Worm (Caenorhabditis elegans) whole organism, mixed stage, embryonic: ENCODE results near the gene C44C10.9.

Experiments used
- M03D4.4 ChIP-seq: sonication (generic microtip); optimal IDR thresholded peaks from 2 replicates; lab custom pipeline; 2017; ENCODE audit warnings: mild to moderate bottlenecking, missing genetic modification characterization, missing compliant biosample characterization
- bed-3 ChIP-seq: fragments of 200-800 bp; sonication (Bioruptor generic); optimal IDR thresholded peaks from 3 replicates; lab custom pipeline; 2018; ENCODE audit warnings: mild to moderate bottlenecking, missing genetic modification characterization, moderate library complexity, missing compliant biosample characterization
- blmp-1 ChIP-seq: fragments of 150-350 bp; optimal IDR thresholded peaks from 2 replicates; lab custom pipeline; 2014; ENCODE audit warnings: missing biosample characterization, missing genetic modification characterization
- ceh-39 ChIP-seq: fragments of 150-350 bp; optimal IDR thresholded peaks from 2 replicates; lab custom pipeline; 2014; ENCODE audit warnings: missing biosample characterization, missing genetic modification characterization
- ceh-43 ChIP-seq: fragments of 200-800 bp; sonication (Bioruptor generic); optimal IDR thresholded peaks from 2 replicates; lab custom pipeline; 2018; ENCODE audit warnings: mild to moderate bottlenecking, missing genetic modification characterization, moderate library complexity, missing compliant biosample characterization
- ceh-83 ChIP-seq: fragments of 200-800 bp; sonication (Bioruptor generic); optimal IDR thresholded peaks from 2 replicates; lab custom pipeline; 2018; ENCODE audit warnings: mild to moderate bottlenecking, missing genetic modification characterization, missing compliant biosample characterization
- ces-1 ChIP-seq: fragments of 150-350 bp; optimal IDR thresholded peaks from 2 replicates; lab custom pipeline; 2014; ENCODE audit warnings: missing biosample characterization, missing genetic modification reagents, missing genetic modification characterization
- cnd-1 ChIP-seq: fragments of 200-800 bp; sonication (Bioruptor generic); optimal IDR thresholded peaks from 2 replicates; lab custom pipeline; 2018; ENCODE audit warnings: mild to moderate bottlenecking, missing genetic modification characterization, missing compliant biosample characterization
- drap-1 ChIP-seq: fragments of 200-800 bp; sonication (Bioruptor generic); optimal IDR thresholded peaks from 3 replicates; lab custom pipeline; 2018; ENCODE audit warnings: mild to moderate bottlenecking, missing genetic modification characterization, missing compliant biosample characterization
- elt-1 ChIP-seq: sonication (generic microtip); optimal IDR thresholded peaks from 2 replicates; lab custom pipeline; 2017; ENCODE audit warnings: missing genetic modification characterization, mild to moderate bottlenecking, missing compliant biosample characterization, antibody characterized with exemption, moderate library complexity, borderline replicate concordance; ENCODE audit not compliant: insufficient read depth
- elt-3 ChIP-seq: fragments of 150-350 bp; optimal IDR thresholded peaks from 2 replicates; lab custom pipeline; 2014; ENCODE audit warnings: missing biosample characterization, missing genetic modification characterization
- flh-1 ChIP-seq: fragments of 200-800 bp; sonication (Bioruptor generic); optimal IDR thresholded peaks from 2 replicates; lab custom pipeline; 2018; ENCODE audit warnings: mild to moderate bottlenecking, missing genetic modification characterization, moderate library complexity, missing compliant biosample characterization
- ham-2 ChIP-seq: fragments of 200-800 bp; sonication (Bioruptor generic); optimal IDR thresholded peaks from 2 replicates; lab custom pipeline; 2018; ENCODE audit warnings: mild to moderate bottlenecking, missing genetic modification characterization, missing compliant biosample characterization
- hlh-1 ChIP-seq: fragments of 150-350 bp; optimal IDR thresholded peaks from 2 replicates; lab custom pipeline; 2014; ENCODE audit warnings: missing biosample characterization, missing genetic modification reagents, missing genetic modification characterization
- lin-13 ChIP-seq: fragments of 150-350 bp; optimal IDR thresholded peaks from 2 replicates; lab custom pipeline; 2014; ENCODE audit warnings: missing biosample characterization, missing genetic modification characterization
- lin-32 ChIP-seq: fragments of 200-800 bp; sonication (Bioruptor generic); optimal IDR thresholded peaks from 2 replicates; lab custom pipeline; 2018; ENCODE audit warnings: mild to moderate bottlenecking, missing genetic modification characterization, missing compliant biosample characterization
- lsy-2 ChIP-seq: fragments of 150-350 bp; optimal IDR thresholded peaks from 2 replicates; lab custom pipeline; 2014; ENCODE audit warnings: missing biosample characterization, missing genetic modification characterization
- mab-5 ChIP-seq: fragments of 150-350 bp; optimal IDR thresholded peaks from 2 replicates; lab custom pipeline; 2014; ENCODE audit warnings: missing biosample characterization, missing genetic modification characterization
- mep-1 ChIP-seq: fragments of 150-350 bp; optimal IDR thresholded peaks from 2 replicates; lab custom pipeline; 2017; ENCODE audit warnings: missing biosample characterization, missing genetic modification reagents, missing genetic modification characterization, inconsistent platforms
- mls-2 ChIP-seq: sonication (generic microtip); optimal IDR thresholded peaks from 2 replicates; lab custom pipeline; 2016; ENCODE audit warnings: mild to moderate bottlenecking, missing genetic modification characterization, moderate library complexity, missing compliant biosample characterization
- nhr-12 ChIP-seq: fragments of 150-350 bp; optimal IDR thresholded peaks from 2 replicates; lab custom pipeline; 2014; ENCODE audit warnings: missing biosample characterization, missing genetic modification characterization
- nhr-2 ChIP-seq: fragments of 150-350 bp; optimal IDR thresholded peaks from 2 replicates; lab custom pipeline; 2014; ENCODE audit warnings: missing biosample characterization, missing genetic modification characterization
- nhr-237 ChIP-seq: fragments of 150-350 bp; optimal IDR thresholded peaks from 2 replicates; lab custom pipeline; 2014; ENCODE audit warnings: missing biosample characterization, missing genetic modification characterization
- nhr-28 ChIP-seq: fragments of 150-350 bp; optimal IDR thresholded peaks from 2 replicates; lab custom pipeline; 2014; ENCODE audit warnings: missing biosample characterization, missing genetic modification characterization
- nhr-76 ChIP-seq: sonication (generic microtip); optimal IDR thresholded peaks from 2 replicates; lab custom pipeline; 2017; ENCODE audit warnings: missing biosample characterization, missing genetic modification characterization
- pha-4 ChIP-seq: fragments of 150-350 bp; optimal IDR thresholded peaks from 2 replicates; lab custom pipeline; 2018; ENCODE audit warnings: missing biosample characterization, missing genetic modification reagents, missing genetic modification characterization
- sem-2 ChIP-seq: fragments of 200-800 bp; sonication (Bioruptor generic); optimal IDR thresholded peaks from 2 replicates; lab custom pipeline; 2018; ENCODE audit warnings: mild to moderate bottlenecking, missing genetic modification characterization, missing compliant biosample characterization
- snpc-4 ChIP-seq: fragments of 150-350 bp; optimal IDR thresholded peaks from 2 replicates; lab custom pipeline; 2014; ENCODE audit warnings: missing biosample characterization, missing genetic modification characterization
- sptf-1 ChIP-seq: sonication (generic microtip); optimal IDR thresholded peaks from 2 replicates; lab custom pipeline; 2017; ENCODE audit warnings: mild to moderate bottlenecking, missing genetic modification characterization, moderate library complexity, missing compliant biosample characterization
- tbx-8 ChIP-seq: fragments of 200-800 bp; sonication (Bioruptor generic); optimal IDR thresholded peaks from 2 replicates; lab custom pipeline; 2018; ENCODE audit warnings: mild to moderate bottlenecking, missing genetic modification characterization, moderate library complexity, missing compliant biosample characterization
- unc-120 ChIP-seq: sonication (generic microtip); optimal IDR thresholded peaks from 2 replicates; lab custom pipeline; 2017; ENCODE audit warnings: missing genetic modification characterization, missing compliant biosample characterization; ENCODE audit not compliant: poor library complexity, severe bottlenecking
- unc-62 ChIP-seq: fragments of 150-350 bp; optimal IDR thresholded peaks from 2 replicates; lab custom pipeline; 2014; ENCODE audit warnings: missing biosample characterization, missing genetic modification reagents, missing genetic modification characterization
- zip-8 ChIP-seq: fragments of 150-350 bp; optimal IDR thresholded peaks from 2 replicates; lab custom pipeline; 2014; ENCODE audit warnings: missing biosample characterization, missing genetic modification characterization
- ztf-11 ChIP-seq: fragments of 150-350 bp; optimal IDR thresholded peaks from 2 replicates; lab custom pipeline; 2014; ENCODE audit warnings: missing biosample characterization, missing genetic modification characterization

C44C10.9 gene

ce11 chrX:11696696-11697095, 19.6 kb downstream of the C44C10.9 start, which contains the start of gene C44C10.12:
TSS of gene C44C10.12 (plus strand) at chrX:11696996.
- TF ChIP-seq mep-1 (tag; lab: Kevin White, UChicago) (no peak), nhr-237 (tag; lab: Kevin White, UChicago) (no peak)

ce11 chrX:11693092-11693491, 23.2 kb downstream of the C44C10.9 start, which contains the start of gene smcl-1:
TSS of gene smcl-1 (plus strand) at chrX:11693464.
- peak; percentile 5 for TF ChIP-seq nhr-2 (tag; lab: Kevin White, UChicago)
- TF ChIP-seq pha-4: no peak
- peak; percentile 34 for TF ChIP-seq mep-1 (tag; lab: Kevin White, UChicago)
- peak; percentile 34 for TF ChIP-seq hlh-1 (tag; lab: Kevin White, UChicago)

DNA sequence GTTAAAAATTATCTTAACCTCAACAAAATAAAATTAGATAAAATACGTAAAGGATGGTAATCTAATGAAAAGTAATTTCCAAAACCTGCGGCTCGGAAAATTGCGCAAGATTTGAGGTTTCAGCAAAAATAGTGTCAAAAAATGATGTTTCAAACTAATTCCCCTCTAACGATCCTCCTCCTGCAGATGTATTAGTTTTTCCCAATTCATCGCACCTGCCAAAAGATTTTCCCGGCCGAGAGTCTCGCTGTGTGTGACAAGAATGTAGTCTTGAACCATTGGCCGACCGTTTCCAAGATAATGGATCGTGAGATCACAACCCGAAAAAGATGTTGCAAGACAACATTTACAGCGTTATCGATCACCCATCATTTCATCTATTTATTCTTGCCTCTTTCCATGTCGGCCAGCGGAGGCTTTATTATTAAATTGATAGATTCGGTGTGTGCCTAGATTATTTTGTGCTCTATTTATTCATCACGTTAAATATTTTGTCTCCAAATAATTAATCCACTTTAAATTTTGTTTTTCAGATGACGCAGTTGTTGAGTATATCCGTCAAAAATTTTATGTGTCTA, 26.2 kb downstream of the C44C10.9 start, which contains the start of the genes C44C10.10 and C44C10.5:
TSS of gene C44C10.10 (plus strand) at position 301 of the 578 bp plus-strand sequence.
TSS of gene C44C10.5 (plus strand) at position 528 of the 578 bp plus-strand sequence.
- TF ChIP-seq elt-1 (tag; lab: Kevin White, UChicago): peak; percentile 30
- TF ChIP-seq sem-2 (GFP tag; lab: Kevin White, UChicago): no peak

- TF ChIP-seq unc-62 (GFP tag; lab: Kevin White, UChicago) (no peak), elt-1 (tag; lab: Kevin White, UChicago) (no peak), lin-13 (tag; lab: Kevin White, UChicago) (no peak), ztf-11 (no peak), nhr-28 (tag; lab: Kevin White, UChicago) (no peak), unc-120 (tag; lab: Kevin White, UChicago) (no peak), blmp-1 (tag; lab: Kevin White, UChicago) (no peak), ceh-43 (no peak), sptf-1 (no peak), mep-1 (tag; lab: Kevin White, UChicago) (no peak), snpc-4 (tag; lab: Kevin White, UChicago) (no peak), ham-2 (GFP tag; lab: Kevin White, UChicago) (no peak), ceh-83 (GFP tag; lab: Kevin White, UChicago) (no peak), tbx-8 (no peak), lsy-2 (tag; lab: Kevin White, UChicago) (no peak), elt-3 (tag; lab: Kevin White, UChicago) (no peak), sem-2 (GFP tag; lab: Kevin White, UChicago) (no peak), lin-32 (GFP tag; lab: Kevin White, UChicago) (no peak), zip-8 (no peak), bed-3 (GFP tag; lab: Kevin White, UChicago) (no peak)
These were observed 28.4 kb downstream of the C44C10.9 start, which contains the start of gene C44C10.7 for ce11 chrX:11687836-11688319. TSS of gene C44C10.7 (minus strand) at chrX:11688269.

ce11 chrX:11684261-11684660, 32.1 kb downstream of the C44C10.9 start, which contains the start of gene hnd-1:
TSS of gene hnd-1 (plus strand) at chrX:11684561.
- TF ChIP-seq ceh-39 (tag; lab: Kevin White, UChicago): no peak
- TF ChIP-seq nhr-28 (tag; lab: Kevin White, UChicago): no peak
- TF ChIP-seq sptf-1: no peak
- no peak for TF ChIP-seq lin-13 (tag; lab: Kevin White, UChicago)
- no peak for TF ChIP-seq nhr-76 (tag; lab: Kevin White, UChicago)
- no peak for TF ChIP-seq drap-1 (GFP tag; lab: Kevin White, UChicago)

DNA sequence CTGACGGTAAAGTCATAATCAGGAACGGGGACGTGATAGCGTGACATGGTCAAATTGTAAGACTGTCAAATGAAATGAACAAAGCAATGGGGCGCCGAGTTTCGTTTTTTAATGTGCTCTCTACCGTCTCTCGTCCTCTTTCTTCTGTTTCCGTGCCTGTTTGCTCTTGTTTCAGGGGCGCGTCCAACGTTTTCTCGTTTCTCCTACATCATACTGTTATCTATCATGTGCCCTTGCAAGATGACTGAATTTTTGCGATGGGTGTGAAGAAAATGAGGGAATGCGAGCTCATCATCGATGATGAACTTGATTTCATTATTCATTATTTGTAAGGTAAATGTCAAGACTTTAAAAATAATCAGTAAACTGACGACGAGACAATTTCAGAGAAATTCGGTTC, 35.5 kb downstream of the C44C10.9 start, which contains the start of gene T04F8.7:
TSS of gene T04F8.7 (minus strand) at position 130 of the 400 bp plus-strand sequence.
- TF ChIP-seq mls-2 (tag; lab: Kevin White, UChicago): no peak
- no peak for TF ChIP-seq elt-1 (tag; lab: Kevin White, UChicago)
- TF ChIP-seq mep-1 (tag; lab: Kevin White, UChicago): no peak
- TF ChIP-seq drap-1 (GFP tag; lab: Kevin White, UChicago): no peak
- TF ChIP-seq ztf-11: no peak
- no peak for TF ChIP-seq mab-5 (tag; lab: Kevin White, UChicago)
- no peak for TF ChIP-seq M03D4.4 (tag; lab: Kevin White, UChicago)
- no peak for TF ChIP-seq nhr-12 (tag; lab: Kevin White, UChicago)
- no peak for TF ChIP-seq flh-1 (GFP tag; lab: Kevin White, UChicago)
- TF ChIP-seq nhr-237 (tag; lab: Kevin White, UChicago): no peak
- no peak for TF ChIP-seq ces-1 (GFP tag; lab: Kevin White, UChicago)
- no peak for TF ChIP-seq nhr-2 (tag; lab: Kevin White, UChicago)
- no peak for TF ChIP-seq ceh-43
- no peak for TF ChIP-seq ham-2 (GFP tag; lab: Kevin White, UChicago)
- no peak for TF ChIP-seq sem-2 (GFP tag; lab: Kevin White, UChicago)
- TF ChIP-seq ceh-39 (tag; lab: Kevin White, UChicago): no peak
- no peak for TF ChIP-seq cnd-1 (tag; lab: Kevin White, UChicago)
- TF ChIP-seq unc-120 (tag; lab: Kevin White, UChicago): no peak
- TF ChIP-seq hlh-1 (tag; lab: Kevin White, UChicago): no peak
- TF ChIP-seq elt-3 (tag; lab: Kevin White, UChicago): no peak
